Worm (Caenorhabditis elegans) whole organism, L3 larva: ENCODE results near the gene col-158.

Source experiments
- ZK546.5 ChIP-seq: sonication (generic microtip); optimal IDR thresholded peaks from 2 replicates; lab custom pipeline; 2017; ENCODE audit warnings: missing biosample characterization, missing genetic modification characterization
- aly-2 ChIP-seq: fragments of 150-350 bp; optimal IDR thresholded peaks from 2 replicates; lab custom pipeline; 2014; ENCODE audit warnings: missing biosample characterization, missing genetic modification characterization
- ceh-16 ChIP-seq: sonication (generic microtip); optimal IDR thresholded peaks from 2 replicates; lab custom pipeline; 2017; ENCODE audit warnings: missing biosample characterization, missing genetic modification characterization
- ceh-28 ChIP-seq: fragments of 150-350 bp; optimal IDR thresholded peaks from 2 replicates; lab custom pipeline; 2014; ENCODE audit warnings: missing biosample characterization, missing genetic modification reagents, missing genetic modification characterization
- ceh-82 ChIP-seq: fragments of 150-350 bp; optimal IDR thresholded peaks from 2 replicates; lab custom pipeline; 2014; ENCODE audit warnings: missing biosample characterization, missing genetic modification characterization
- ceh-9 ChIP-seq: sonication (generic microtip); optimal IDR thresholded peaks from 2 replicates; lab custom pipeline; 2018; ENCODE audit warnings: missing biosample characterization, missing genetic modification characterization
- egl-5 ChIP-seq: fragments of 150-350 bp; optimal IDR thresholded peaks from 2 replicates; lab custom pipeline; 2017; ENCODE audit warnings: missing biosample characterization, missing genetic modification reagents, missing genetic modification characterization, inconsistent platforms
- elt-1 ChIP-seq: fragments of 150-350 bp; optimal IDR thresholded peaks from 2 replicates; lab custom pipeline; 2014; ENCODE audit warnings: missing biosample characterization, missing genetic modification characterization
- elt-2 ChIP-seq: sonication (generic microtip); optimal IDR thresholded peaks from 2 replicates; lab custom pipeline; 2016; ENCODE audit warnings: missing genetic modification reagents, mild to moderate bottlenecking, missing genetic modification characterization, missing compliant biosample characterization
- elt-3 ChIP-seq, 3 experiments: fragments of 150-350 bp in 1 of 3; sonication (generic microtip) in 2 of 3; optimal IDR thresholded peaks; 2 replicates in 2 of 3; 4 replicates in 1 of 3; lab custom pipeline; 2014 to 2017; ENCODE audit warnings: missing biosample characterization in 3 of 3, missing genetic modification characterization in 3 of 3
- fkh-10 ChIP-seq: sonication (generic microtip); optimal IDR thresholded peaks from 2 replicates; lab custom pipeline; 2017; ENCODE audit warnings: missing biosample characterization, missing genetic modification reagents, missing genetic modification characterization
- fkh-2 ChIP-seq: fragments of 150-350 bp; optimal IDR thresholded peaks from 2 replicates; lab custom pipeline; 2014; ENCODE audit warnings: missing biosample characterization, missing genetic modification reagents, missing genetic modification characterization
- jun-1 ChIP-seq: fragments of 150-350 bp; optimal IDR thresholded peaks from 2 replicates; lab custom pipeline; 2014; ENCODE audit warnings: missing biosample characterization, missing genetic modification reagents, missing genetic modification characterization
- lin-15B ChIP-seq: fragments of 150-350 bp; optimal IDR thresholded peaks from 2 replicates; lab custom pipeline; 2014; ENCODE audit warnings: missing biosample characterization, missing genetic modification characterization
- lin-39 ChIP-seq: fragments of 150-350 bp; optimal IDR thresholded peaks from 2 replicates; lab custom pipeline; 2018; ENCODE audit warnings: missing biosample characterization, missing genetic modification reagents, missing genetic modification characterization
- lsy-12 ChIP-seq: sonication (generic microtip); optimal IDR thresholded peaks from 2 replicates; lab custom pipeline; 2016; ENCODE audit warnings: mild to moderate bottlenecking, missing genetic modification characterization, missing compliant biosample characterization
- mdl-1 ChIP-seq: fragments of 150-350 bp; optimal IDR thresholded peaks from 2 replicates; lab custom pipeline; 2014; ENCODE audit warnings: missing biosample characterization, missing genetic modification characterization
- nhr-23 ChIP-seq: fragments of 150-350 bp; optimal IDR thresholded peaks from 2 replicates; lab custom pipeline; 2014; ENCODE audit warnings: missing biosample characterization, missing genetic modification reagents, missing genetic modification characterization
- nhr-237 ChIP-seq: fragments of 150-350 bp; optimal IDR thresholded peaks from 2 replicates; lab custom pipeline; 2014; ENCODE audit warnings: missing biosample characterization, missing genetic modification characterization
- nhr-25 ChIP-seq: sonication (generic microtip); optimal IDR thresholded peaks from 2 replicates; lab custom pipeline; 2017; ENCODE audit warnings: missing biosample characterization, missing genetic modification characterization
- nhr-43 ChIP-seq: sonication (generic microtip); optimal IDR thresholded peaks from 2 replicates; lab custom pipeline; 2016; ENCODE audit warnings: mild to moderate bottlenecking, missing genetic modification characterization, missing compliant biosample characterization; ENCODE audit not compliant: poor library complexity, severe bottlenecking
- nhr-67 ChIP-seq: fragments of 150-350 bp; optimal IDR thresholded peaks from 2 replicates; lab custom pipeline; 2014; ENCODE audit warnings: missing biosample characterization, missing genetic modification characterization
- nhr-77 ChIP-seq: fragments of 150-350 bp; optimal IDR thresholded peaks from 2 replicates; lab custom pipeline; 2014; ENCODE audit warnings: missing biosample characterization, missing genetic modification characterization
- pha-4 ChIP-seq: fragments of 150-350 bp; optimal IDR thresholded peaks from 2 replicates; lab custom pipeline; 2014; ENCODE audit warnings: missing biosample characterization, missing genetic modification reagents, missing genetic modification characterization
- pqm-1 ChIP-seq: fragments of 150-350 bp; optimal IDR thresholded peaks from 2 replicates; lab custom pipeline; 2017; ENCODE audit warnings: missing biosample characterization, missing genetic modification characterization, inconsistent platforms
- sea-2 ChIP-seq: fragments of 150-350 bp; sonication (generic microtip); optimal IDR thresholded peaks from 4 replicates; lab custom pipeline; 2014; ENCODE audit warnings: missing biosample characterization, missing genetic modification reagents, missing genetic modification characterization
- skn-1 ChIP-seq: fragments of 150-350 bp; optimal IDR thresholded peaks from 2 replicates; lab custom pipeline; 2014; ENCODE audit warnings: missing biosample characterization, missing genetic modification characterization
- snpc-4 ChIP-seq: fragments of 150-350 bp; optimal IDR thresholded peaks from 2 replicates; lab custom pipeline; 2014; ENCODE audit warnings: missing biosample characterization, missing genetic modification characterization
- tbx-2 ChIP-seq: sonication (generic microtip); optimal IDR thresholded peaks from 2 replicates; lab custom pipeline; 2016; ENCODE audit warnings: mild to moderate bottlenecking, missing genetic modification characterization, missing compliant biosample characterization

The col-158 gene

DNA sequence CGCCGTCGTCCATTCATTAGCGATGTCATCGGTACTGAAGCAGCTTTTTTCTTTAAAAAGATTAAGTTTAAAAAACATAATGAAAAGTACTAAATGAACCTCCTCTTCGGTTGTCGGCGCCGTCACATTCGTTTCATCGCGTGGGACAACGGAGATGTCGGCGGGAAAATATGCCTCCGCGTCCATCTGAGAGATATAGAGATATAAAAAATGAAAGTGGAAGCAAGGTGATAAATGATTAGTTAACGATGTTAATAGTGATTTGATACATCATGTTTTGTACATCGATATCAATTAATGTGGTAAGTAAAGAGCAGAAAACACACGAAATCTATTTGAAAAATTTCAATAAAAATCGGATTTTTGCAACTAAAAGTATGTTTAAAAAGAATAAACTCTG is 42.1 kb upstream of the col-158 start, which contains the start of gene F55A11.7:
Gene F55A11.7, minus strand, starts transcription at position 186 of the 400 bp plus-strand sequence.
- TF ChIP-seq nhr-23 (no peak), ceh-82 (no peak), ZK546.5 (tag; lab: Kevin White, UChicago) (no peak), aly-2 (tag; lab: Kevin White, UChicago) (no peak), elt-1 (no peak), elt-2 (no peak), fkh-2 (tag; lab: Kevin White, UChicago) (no peak), egl-5 (no peak), lin-15B (tag; lab: Kevin White, UChicago) (no peak)

DNA sequence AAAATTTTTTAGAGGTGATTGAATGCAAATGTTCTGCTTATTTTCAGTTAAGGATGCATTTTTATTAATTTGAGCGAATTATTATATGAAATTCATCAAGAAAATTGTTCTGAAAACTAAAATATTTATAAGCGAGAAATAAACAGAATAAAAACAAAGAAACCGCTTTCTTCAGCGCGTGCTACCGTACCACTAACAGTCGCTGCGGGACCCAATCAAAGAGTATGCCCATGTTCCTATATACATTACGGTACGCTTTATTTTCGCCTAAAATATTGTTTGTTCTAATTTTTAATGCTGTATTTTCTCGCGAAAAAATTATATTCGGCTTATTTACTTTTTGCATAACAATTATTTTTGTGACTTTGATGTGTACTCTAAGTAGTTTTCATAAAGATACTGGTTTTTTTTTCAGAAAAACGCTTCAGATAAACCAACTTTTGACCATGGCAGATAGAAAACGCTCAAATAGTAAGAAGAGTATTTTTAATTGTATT is 41.6 kb upstream of the col-158 start, which contains the start of gene F55A11.8:
Gene F55A11.8, plus strand, starts transcription at position 447 of the 497 bp plus-strand sequence.
- TF ChIP-seq ceh-9 (tag; lab: Kevin White, UChicago) (no peak), elt-2 (no peak), skn-1 (no peak), sea-2 (GFP tag; lab: Kevin White, UChicago) (no peak), ceh-16 (tag; lab: Kevin White, UChicago) (no peak), pha-4 (tag; lab: Kevin White, UChicago) (no peak), mdl-1 (no peak), pqm-1 (no peak)

DNA sequence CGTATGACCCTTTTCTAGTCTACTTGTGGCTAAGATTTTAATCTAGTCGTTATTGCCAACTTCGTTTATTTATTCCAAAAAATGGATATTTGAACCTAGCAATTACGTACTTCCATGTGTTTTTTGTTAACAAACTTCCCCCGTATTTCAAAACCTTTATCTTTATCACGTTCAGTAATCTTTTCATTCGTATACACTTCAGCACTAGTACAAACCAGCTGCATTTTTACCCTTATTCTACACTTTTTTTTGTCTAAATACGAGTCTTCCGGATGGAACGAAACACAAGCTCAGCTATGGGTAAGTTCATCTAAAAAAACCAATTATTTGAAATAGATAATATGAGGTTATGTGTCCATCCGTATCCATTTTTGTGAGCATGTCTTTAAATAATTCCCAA is 39.9 kb upstream of the col-158 start, which contains the start of gene D2023.1:
Gene D2023.1, plus strand, starts transcription at position 77 of the 400 bp plus-strand sequence.
- no peak for TF ChIP-seq nhr-237 (tag; lab: Kevin White, UChicago)
- no peak for TF ChIP-seq nhr-23
- no peak for TF ChIP-seq ceh-9 (tag; lab: Kevin White, UChicago)
- TF ChIP-seq nhr-43 (tag; lab: Kevin White, UChicago), result no peak
- TF ChIP-seq elt-3 (tag; optimal IDR thresholded peaks at IDR 0.05; lab: Kevin White, UChicago), result no peak
- TF ChIP-seq, all 47 proteins: peak for 0

DNA sequence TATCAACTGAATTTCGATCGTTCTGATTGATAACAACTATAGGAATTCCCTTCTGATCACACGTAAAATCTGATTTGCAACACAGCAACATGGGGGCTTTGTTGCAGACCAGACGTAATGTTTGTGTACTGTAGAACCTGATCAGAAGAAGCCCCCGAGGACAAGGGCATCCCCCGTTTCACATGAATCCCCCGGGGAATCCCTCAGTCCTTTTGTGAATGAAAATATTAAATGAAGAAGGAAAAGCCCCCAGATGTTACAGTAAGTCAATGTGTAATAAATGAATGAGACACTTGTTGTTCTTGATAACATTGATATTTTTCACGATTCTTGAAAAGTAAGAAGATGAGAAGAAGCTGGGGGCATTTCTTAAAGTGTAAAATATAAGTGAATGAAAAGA is 35.2 kb upstream of the col-158 start:
- TF ChIP-seq ceh-9 (tag; lab: Kevin White, UChicago), result no peak
- TF ChIP-seq nhr-25 (tag; lab: Kevin White, UChicago), result peak; percentile 64
- peak; percentile 52 for TF ChIP-seq nhr-43 (tag; lab: Kevin White, UChicago)

DNA sequence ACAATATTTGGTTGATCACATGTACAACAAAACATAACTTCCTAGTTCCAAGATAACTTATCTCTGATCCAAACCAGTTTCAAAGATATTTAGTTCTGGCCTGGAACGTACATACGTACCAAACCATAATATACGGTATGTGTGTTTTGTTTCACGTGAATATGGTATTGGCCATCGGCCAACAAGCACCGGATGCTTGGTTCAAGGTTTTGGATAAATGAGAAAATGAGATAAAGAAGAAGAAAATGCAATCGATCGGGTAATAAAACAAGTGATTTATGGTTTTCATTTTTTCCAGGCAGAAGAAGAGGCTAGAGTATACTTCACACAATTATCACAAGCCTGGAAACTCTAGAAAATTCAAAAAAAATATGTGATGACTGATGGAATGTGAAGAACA is 34.0 kb upstream of the col-158 start:
- TF ChIP-seq fkh-10 (GFP tag; lab: Kevin White, UChicago) (no peak), elt-2 (no peak), ceh-28 (tag; lab: Kevin White, UChicago) (peak; percentile 47), nhr-25 (tag; lab: Kevin White, UChicago) (peak; percentile 23), skn-1 (no peak), nhr-23 (peak; percentile 64), tbx-2 (tag; lab: Kevin White, UChicago) (no peak)

DNA sequence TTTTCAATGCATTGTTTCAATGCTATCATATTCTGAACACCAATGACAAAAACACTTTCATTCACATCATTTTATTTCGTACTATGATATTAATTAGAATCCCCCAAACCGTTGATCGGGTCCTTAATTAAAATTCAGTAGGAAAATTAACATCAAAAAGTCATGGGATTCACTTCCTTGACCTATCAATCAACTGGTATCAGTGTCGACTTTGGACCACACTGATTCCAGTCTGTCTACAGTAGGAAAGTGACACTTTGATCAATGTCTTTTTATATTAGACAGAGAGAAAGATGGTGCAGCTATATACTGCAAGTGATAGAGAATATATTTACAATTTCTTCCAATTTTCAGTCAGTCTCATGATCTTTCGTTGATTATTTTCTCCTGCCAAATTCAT is 33.0 kb upstream of the col-158 start:
- TF ChIP-seq nhr-43 (tag; lab: Kevin White, UChicago) (peak; percentile 31), jun-1 (tag; lab: Kevin White, UChicago) (peak; percentile 2), nhr-237 (tag; lab: Kevin White, UChicago) (no peak), nhr-23 (peak; percentile 37), nhr-67 (tag; lab: Kevin White, UChicago) (no peak), lin-39 (tag; lab: Kevin White, UChicago) (no peak), snpc-4 (no peak), lsy-12 (no peak)
- TF ChIP-seq, all 47 proteins: peak for 3

DNA sequence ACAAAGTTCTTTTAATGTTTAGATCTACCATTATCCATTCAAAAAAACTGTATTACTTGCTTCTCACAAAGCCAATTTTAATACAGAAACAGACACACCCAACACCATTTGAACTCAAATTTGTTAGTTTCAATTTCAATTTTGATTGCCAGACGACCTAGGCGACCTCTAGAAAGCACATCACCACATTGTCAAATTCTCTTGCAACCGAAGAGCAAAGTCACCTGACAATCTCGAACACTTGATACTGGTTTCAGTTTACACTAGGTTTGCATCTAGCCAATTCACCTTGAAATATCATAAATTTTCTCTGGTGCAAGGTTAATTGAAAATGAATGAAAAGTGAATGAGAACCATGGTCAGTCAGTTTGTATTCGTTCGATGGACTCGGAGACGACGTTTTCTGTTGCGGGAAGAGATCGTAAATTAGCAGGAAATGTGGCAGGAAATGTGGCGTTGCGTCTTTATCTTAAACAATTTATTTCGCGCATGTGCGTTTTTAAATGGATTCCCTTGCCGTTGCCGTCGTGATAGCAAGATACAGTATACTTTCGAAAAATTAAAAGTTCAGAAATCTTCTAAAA is 32.0 kb upstream of the col-158 start:
- TF ChIP-seq nhr-43 (tag; lab: Kevin White, UChicago) (peak; percentile 47), nhr-25 (tag; lab: Kevin White, UChicago) (peak; percentile 79), nhr-77 (no peak)
